Fruit fly (Drosophila melanogaster) whole organism, embryonic: ENCODE data around the gene Shc.

Experiments
- Abd-B ChIP-seq: fragments of 200-800 bp; sonication (Bioruptor generic); optimal IDR thresholded peaks from 2 replicates; lab custom pipeline; 2018; ENCODE audit warnings: missing biosample characterization, mild to moderate bottlenecking, missing genetic modification characterization, moderate library complexity
- CG11247 ChIP-seq: fragments of 200-800 bp; sonication (Bioruptor generic); IDR thresholded peaks from 2 replicates; pipeline ENCODE4 v1.3.6; 2022; ENCODE audit warnings: missing biosample characterization, missing genetic modification characterization
- CG12104 ChIP-seq: fragments of 200-800 bp; sonication (Bioruptor generic); optimal IDR thresholded peaks from 3 replicates; lab custom pipeline; 2016; ENCODE audit warnings: missing biosample characterization, missing genetic modification characterization
- CG12659 ChIP-seq: fragments of 200-800 bp; sonication (Bioruptor generic); optimal IDR thresholded peaks from 3 replicates; lab custom pipeline; 2017; ENCODE audit warnings: mild to moderate bottlenecking, missing biosample characterization, missing genetic modification reagents, missing genetic modification characterization
- CG1603 ChIP-seq: fragments of 200-800 bp; sonication (Bioruptor generic); optimal IDR thresholded peaks from 2 replicates; lab custom pipeline; 2019; ENCODE audit warnings: missing biosample characterization, mild to moderate bottlenecking, missing genetic modification characterization, moderate library complexity
- CG1647 ChIP-seq: fragments of 200-800 bp; sonication (Bioruptor generic); optimal IDR thresholded peaks from 3 replicates; lab custom pipeline; 2016; ENCODE audit warnings: missing biosample characterization, missing genetic modification characterization
- CG17829 ChIP-seq: fragments of 200-800 bp; optimal IDR thresholded peaks from 2 replicates; lab custom pipeline; 2019; ENCODE audit warnings: missing biosample characterization, mild to moderate bottlenecking, missing genetic modification characterization, moderate library complexity
- CG1792 ChIP-seq: fragments of 200-800 bp; sonication (Bioruptor generic); optimal IDR thresholded peaks from 2 replicates; lab custom pipeline; 2016; ENCODE audit warnings: missing biosample characterization, missing genetic modification characterization
- CG18764 ChIP-seq: fragments of 200-800 bp; sonication (Bioruptor generic); optimal IDR thresholded peaks from 3 replicates; lab custom pipeline; 2016; ENCODE audit warnings: missing biosample characterization, missing genetic modification characterization
- CG2199 ChIP-seq: fragments of 200-800 bp; sonication (Bioruptor generic); IDR thresholded peaks from 3 replicates; pipeline ENCODE4 v1.3.6; 2022; ENCODE audit warnings: missing biosample characterization, missing genetic modification characterization
- CG2875 ChIP-seq: fragments of 200-800 bp; sonication (Bioruptor generic); optimal IDR thresholded peaks from 2 replicates; lab custom pipeline; 2017; ENCODE audit warnings: missing biosample characterization, mild to moderate bottlenecking, missing genetic modification characterization, missing genetic modification reagents
- CG34422 ChIP-seq: fragments of 200-800 bp; sonication (Bioruptor generic); IDR thresholded peaks from 3 replicates; pipeline ENCODE4 v1.3.6; 2022; ENCODE audit warnings: missing biosample characterization, missing genetic modification characterization
- CG4730 ChIP-seq: fragments of 200-800 bp; sonication (Bioruptor generic); IDR thresholded peaks from 2 replicates; pipeline ENCODE4 v1.3.6; 2022; ENCODE audit warnings: missing biosample characterization, missing genetic modification characterization
- CG6272 ChIP-seq: fragments of 200-800 bp; sonication (Bioruptor generic); IDR thresholded peaks from 2 replicates; pipeline ENCODE4 v1.3.6; 2022; ENCODE audit warnings: missing biosample characterization, missing genetic modification characterization
- CG6791 ChIP-seq: fragments of 200-800 bp; sonication (Bioruptor generic); IDR thresholded peaks from 3 replicates; pipeline ENCODE4 v1.3.6; 2022; ENCODE audit warnings: missing biosample characterization, missing genetic modification characterization; ENCODE audit not compliant: partially characterized antibody
- CG8290 ChIP-seq, 3 experiments: fragments of 200-800 bp; sonication (Bioruptor generic); optimal IDR thresholded peaks; 2 replicates each; lab custom pipeline; 2016 to 2019; ENCODE audit warnings: missing biosample characterization in 3 of 3, missing genetic modification characterization in 3 of 3, mild to moderate bottlenecking in 2 of 3, moderate library complexity in 1 of 3
- D ChIP-seq, 2 experiments: fragments of 200-800 bp in 1 of 2; fragments of >200 bp in 1 of 2; sonication (Bioruptor generic) in 1 of 2; optimal IDR thresholded peaks; 2 replicates in 1 of 2; 3 replicates in 1 of 2; lab custom pipeline; 2017; ENCODE audit warnings: mild to moderate bottlenecking in 1 of 2, missing biosample characterization in 1 of 2, missing genetic modification characterization in 1 of 2, missing genetic modification reagents in 1 of 2
- Dip2 ChIP-seq: fragments of 200-800 bp; sonication (Bioruptor generic); IDR thresholded peaks from 2 replicates; pipeline ENCODE4 v1.3.6; 2022; ENCODE audit warnings: missing biosample characterization, missing genetic modification characterization
- Dref ChIP-seq: fragments of 200-800 bp; sonication (Bioruptor generic); IDR thresholded peaks from 2 replicates; pipeline ENCODE4 v1.3.6; 2022; ENCODE audit warnings: missing biosample characterization, missing genetic modification characterization
- Ets97D ChIP-seq: fragments of 200-800 bp; sonication (Bioruptor generic); optimal IDR thresholded peaks from 3 replicates; lab custom pipeline; 2016; ENCODE audit warnings: missing biosample characterization, missing genetic modification characterization
- Hr39 ChIP-seq: fragments of >200 bp; optimal IDR thresholded peaks from 2 replicates; lab custom pipeline; 2017
- MBD-R2 ChIP-seq: fragments of 200-800 bp; sonication (Bioruptor generic); IDR thresholded peaks from 2 replicates; pipeline ENCODE4 v1.3.6; 2022; ENCODE audit warnings: missing biosample characterization, missing genetic modification characterization
- Ssrp ChIP-seq: fragments of 200-800 bp; sonication (Bioruptor generic); optimal IDR thresholded peaks from 2 replicates; lab custom pipeline; 2018; ENCODE audit warnings: missing biosample characterization, mild to moderate bottlenecking, missing genetic modification characterization, moderate library complexity
- ash1 ChIP-seq: fragments of 200-800 bp; sonication (Bioruptor generic); optimal IDR thresholded peaks from 2 replicates; lab custom pipeline; 2018; ENCODE audit warnings: missing biosample characterization, mild to moderate bottlenecking, missing genetic modification characterization
- fd3F ChIP-seq: fragments of 200-800 bp; sonication (Bioruptor generic); optimal IDR thresholded peaks from 2 replicates; lab custom pipeline; 2018; ENCODE audit warnings: missing biosample characterization, mild to moderate bottlenecking, missing genetic modification characterization, moderate library complexity
- fu2 ChIP-seq: fragments of 200-800 bp; sonication (Bioruptor generic); optimal IDR thresholded peaks from 2 replicates; lab custom pipeline; 2016; ENCODE audit warnings: missing biosample characterization, missing genetic modification characterization
- grau ChIP-seq: fragments of 200-800 bp; optimal IDR thresholded peaks from 3 replicates; lab custom pipeline; 2019; ENCODE audit warnings: missing biosample characterization, mild to moderate bottlenecking, missing genetic modification characterization, moderate library complexity
- klu ChIP-seq: fragments of 200-800 bp; sonication (Bioruptor generic); IDR thresholded peaks from 2 replicates; pipeline ENCODE4 v1.3.6; 2022; ENCODE audit warnings: missing biosample characterization, missing genetic modification characterization
- kni ChIP-seq: fragments of 200-800 bp; sonication (Bioruptor generic); optimal IDR thresholded peaks from 3 replicates; lab custom pipeline; 2017; ENCODE audit warnings: mild to moderate bottlenecking, missing biosample characterization, missing genetic modification reagents, missing genetic modification characterization
- lab ChIP-seq: fragments of 200-800 bp; sonication (Bioruptor generic); optimal IDR thresholded peaks from 3 replicates; lab custom pipeline; 2017; ENCODE audit warnings: missing biosample characterization, missing genetic modification characterization, mild to moderate bottlenecking, moderate library complexity, missing genetic modification reagents
- mam ChIP-seq: fragments of 200-800 bp; sonication (Bioruptor generic); optimal IDR thresholded peaks from 3 replicates; lab custom pipeline; 2016; ENCODE audit warnings: missing biosample characterization, missing genetic modification characterization
- nerfin-2 ChIP-seq: fragments of 200-800 bp; sonication (Bioruptor generic); IDR thresholded peaks from 2 replicates; pipeline ENCODE4 v1.3.6; 2022; ENCODE audit warnings: missing biosample characterization, missing genetic modification characterization; ENCODE audit not compliant: partially characterized antibody
- org-1 ChIP-seq: fragments of 200-800 bp; sonication (Bioruptor generic); optimal IDR thresholded peaks from 2 replicates; lab custom pipeline; 2017; ENCODE audit warnings: missing biosample characterization, missing genetic modification characterization
- phol ChIP-seq: fragments of 200-800 bp; sonication (Bioruptor generic); optimal IDR thresholded peaks from 3 replicates; lab custom pipeline; 2018; ENCODE audit warnings: missing biosample characterization, mild to moderate bottlenecking, missing genetic modification characterization, moderate library complexity
- sens-2 ChIP-seq: fragments of 200-800 bp; sonication (Bioruptor generic); IDR thresholded peaks from 2 replicates; pipeline ENCODE4 v1.3.6; 2022; ENCODE audit warnings: missing biosample characterization, missing genetic modification characterization
- sim ChIP-seq: fragments of 200-800 bp; sonication (Bioruptor generic); IDR thresholded peaks from 2 replicates; pipeline ENCODE4 v1.3.6; 2022; ENCODE audit warnings: missing biosample characterization, missing genetic modification characterization
- sisA ChIP-seq: fragments of 200-800 bp; sonication (Bioruptor generic); IDR thresholded peaks from 2 replicates; pipeline ENCODE4 v1.3.6; 2022; ENCODE audit warnings: missing biosample characterization, missing genetic modification characterization
- slou ChIP-seq: fragments of 200-800 bp; sonication (Bioruptor generic); optimal IDR thresholded peaks from 3 replicates; lab custom pipeline; 2016; ENCODE audit warnings: missing biosample characterization, missing genetic modification characterization
- stwl ChIP-seq: fragments of 200-800 bp; sonication (Bioruptor generic); optimal IDR thresholded peaks from 3 replicates; lab custom pipeline; 2018; ENCODE audit warnings: missing biosample characterization, mild to moderate bottlenecking, missing genetic modification characterization, moderate library complexity
- tgo ChIP-seq: fragments of 200-800 bp; sonication (Bioruptor generic); IDR thresholded peaks from 3 replicates; pipeline ENCODE4 v1.3.6; 2022; ENCODE audit warnings: missing biosample characterization, missing genetic modification characterization
- tio ChIP-seq: fragments of 200-800 bp; sonication (Bioruptor generic); optimal IDR thresholded peaks from 2 replicates; lab custom pipeline; 2017; ENCODE audit warnings: missing biosample characterization, missing genetic modification characterization, inconsistent platforms
- toy ChIP-seq: fragments of 200-800 bp; sonication (Bioruptor generic); IDR thresholded peaks from 2 replicates; pipeline ENCODE4 v1.3.6; 2022; ENCODE audit warnings: missing biosample characterization, missing genetic modification characterization
- wor ChIP-seq: fragments of 200-800 bp; sonication (Bioruptor generic); IDR thresholded peaks from 2 replicates; pipeline ENCODE4 v1.3.6; 2022; ENCODE audit warnings: missing biosample characterization, missing genetic modification characterization
- z ChIP-seq: fragments of 200-800 bp; sonication (Bioruptor generic); IDR thresholded peaks from 3 replicates; pipeline ENCODE4 v1.3.6; 2022; ENCODE audit warnings: missing biosample characterization, missing genetic modification characterization
- zfh1 ChIP-seq: fragments of 200-800 bp; sonication (Bioruptor generic); IDR thresholded peaks from 3 replicates; pipeline ENCODE4 v1.3.6; 2022; ENCODE audit warnings: missing biosample characterization, missing genetic modification characterization

Shc gene

DNA sequence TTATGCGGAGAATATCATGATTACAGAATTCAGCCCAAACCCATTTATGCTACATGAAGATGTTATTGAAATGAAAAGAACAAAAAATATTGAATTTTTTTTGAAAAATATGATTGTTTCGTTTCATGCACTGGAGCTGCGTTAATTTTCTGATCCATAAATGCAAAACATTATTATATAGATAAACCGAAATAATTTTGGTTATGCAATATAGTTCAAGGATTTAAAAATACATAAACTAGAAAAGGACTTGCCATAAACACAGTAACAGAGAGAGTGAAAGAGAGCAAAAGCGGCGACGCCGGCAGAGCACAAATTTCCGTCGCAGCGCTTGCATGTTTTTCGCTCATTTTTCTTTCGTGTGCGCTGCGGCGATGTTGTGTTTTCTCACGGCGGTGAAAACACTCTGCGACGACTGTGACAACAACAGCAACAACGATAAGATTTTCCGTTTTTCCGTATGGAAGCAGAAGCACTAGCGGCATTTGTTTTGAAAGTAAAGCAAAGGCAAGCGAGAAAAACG, 35.5 kb downstream of the Shc start (continued):
- TF ChIP-seq CG8290 (GFP tag; optimal IDR thresholded peaks at IDR 0.05; lab: Kevin White, UChicago) (peak; percentile 75), CG8290 (tag; optimal IDR thresholded peaks at IDR 0.05; lab: Kevin White, UChicago) (peak; percentile 54 to 77), sens-2 (peak; percentile 58; the same call in 1 of the 2 replicates), Hr39 (lab: Kevin White, UChicago) (no peak), org-1 (peak; percentile 89), CG34422 (GFP tag; lab: Robert Waterston, UW) (no peak; the same call in 1 of the 3 replicates), tio (GFP tag; lab: Kevin White, UChicago) (peak; percentile 72), CG6791 (GFP tag; lab: Robert Waterston, UW) (peak; percentile 38; the same call in 1 of the 3 replicates), CG11247 (GFP tag; lab: Robert Waterston, UW) (no peak), nerfin-2 (no peak), Dip2 (GFP tag; lab: Robert Waterston, UW) (no peak), klu (GFP tag; lab: Robert Waterston, UW) (no peak), CG17829 (tag; lab: Kevin White, UChicago) (peak; percentile 92), MBD-R2 (GFP tag; lab: Robert Waterston, UW) (no peak; the same call in 1 of the 2 replicates), D (optimal IDR thresholded peaks at IDR 0.05; lab: Kevin White, UChicago) (no peak), D (GFP tag; optimal IDR thresholded peaks at IDR 0.05; lab: Kevin White, UChicago) (peak; percentile 91), CG6272 (no peak), CG1792 (peak; percentile 41), Abd-B (GFP tag; lab: Kevin White, UChicago) (peak; percentile 59), fu2 (GFP tag; lab: Kevin White, UChicago) (peak; percentile 18), kni (GFP tag; lab: Kevin White, UChicago) (peak; percentile 31), CG1647 (peak; percentile 45), slou (GFP tag; lab: Kevin White, UChicago) (no peak), CG12104 (GFP tag; lab: Kevin White, UChicago) (peak; percentile 86), CG12659 (peak; percentile 86), CG18764 (peak; percentile 79), CG2875 (GFP tag; lab: Kevin White, UChicago) (peak; percentile 89), z (GFP tag; lab: Robert Waterston, UW) (no peak; the same call in 2 of the 3 replicates), ash1 (GFP tag; lab: Kevin White, UChicago) (peak; percentile 20), sim (0 out of 2 replicates have a peak, but pooled peaks have one; percentile 34), CG1603 (tag; lab: Kevin White, UChicago) (peak; percentile 80), fd3F (GFP tag; lab: Kevin White, UChicago) (peak; percentile 76), CG2199 (GFP tag; lab: Robert Waterston, UW) (peak; percentile 90; the same call in 2 of the 3 replicates), phol (tag; lab: Kevin White, UChicago) (peak; percentile 98), stwl (tag; lab: Kevin White, UChicago) (peak; percentile 12), mam (GFP tag; lab: Kevin White, UChicago) (peak; percentile 63), sisA (GFP tag; lab: Robert Waterston, UW) (peak; percentile 48; the same call in 1 of the 2 replicates), Ssrp (tag; lab: Kevin White, UChicago) (peak; percentile 91), lab (GFP tag; lab: Kevin White, UChicago) (peak; percentile 91), grau (tag; lab: Kevin White, UChicago) (peak; percentile 92), wor (GFP tag; lab: Robert Waterston, UW) (peak; percentile 65), toy (GFP tag; lab: Robert Waterston, UW) (no peak), Ets97D (GFP tag; lab: Kevin White, UChicago) (peak; percentile 45), CG4730 (GFP tag; lab: Robert Waterston, UW) (peak; percentile 45; the same call in 1 of the 2 replicates), tgo (peak; percentile 72), zfh1 (peak; percentile 78), Dref (GFP tag; lab: Robert Waterston, UW) (no peak)
